Fruit fly (Drosophila melanogaster) S2 (cell line): Measurements from ENCODE around the gene mtSSB.
"Not testable (repeated sequence)": the region's sequence is repeated elsewhere in the genome, so short reads cannot be mapped to it uniquely, and the experiment has no call there.

Experiments used
- CG8478 ChIP-seq: fragments of >200 bp; optimal IDR thresholded peaks from 2 replicates; lab custom pipeline; 2018
- CTCF ChIP-seq, 2 experiments: fragments of >200 bp; optimal IDR thresholded peaks; 2 replicates each; lab custom pipeline; 2018

- TF ChIP-seq CTCF (optimal IDR thresholded peaks at IDR 0.05; lab: Kevin White, UChicago); CG8478 (lab: Kevin White, UChicago): not testable (repeated sequence)
Measured at dm6 chr3R:16189464-16189863, 15.6 kb downstream of the mtSSB start, which contains the start of gene Bin1.
